Worm (Caenorhabditis elegans) whole organism, L1 larva: ENCODE measurements around the gene H42K12.3.

ENCODE experiments used
- C34B4.2 ChIP-seq: sonication (generic microtip); optimal IDR thresholded peaks from 2 replicates; lab custom pipeline; 2017; ENCODE audit warnings: mild to moderate bottlenecking, missing genetic modification characterization, missing compliant biosample characterization
- F16B12.6 ChIP-seq: fragments of 150-350 bp; optimal IDR thresholded peaks from 2 replicates; lab custom pipeline; 2014; ENCODE audit warnings: missing biosample characterization, missing genetic modification characterization
- alr-1 ChIP-seq: fragments of 200-800 bp; sonication (Bioruptor generic); optimal IDR thresholded peaks from 2 replicates; lab custom pipeline; 2018; ENCODE audit warnings: borderline replicate concordance, mild to moderate bottlenecking, missing genetic modification characterization, missing compliant biosample characterization
- ama-1 ChIP-seq: fragments of 150-350 bp; optimal IDR thresholded peaks from 2 replicates; lab custom pipeline; 2014
- blmp-1 ChIP-seq: fragments of 150-350 bp; optimal IDR thresholded peaks from 2 replicates; lab custom pipeline; 2014; ENCODE audit warnings: missing biosample characterization, missing genetic modification characterization
- ceh-63 ChIP-seq: fragments of 200-800 bp; sonication (Bioruptor generic); optimal IDR thresholded peaks from 2 replicates; lab custom pipeline; 2018; ENCODE audit warnings: mild to moderate bottlenecking, missing genetic modification characterization, missing compliant biosample characterization
- ceh-8 ChIP-seq: fragments of 200-800 bp; sonication (Bioruptor generic); optimal IDR thresholded peaks from 2 replicates; lab custom pipeline; 2018; ENCODE audit warnings: mild to moderate bottlenecking, missing genetic modification characterization, moderate library complexity, missing compliant biosample characterization
- ceh-82 ChIP-seq, 3 experiments: fragments of 150-350 bp in 1 of 3; sonication (generic microtip) in 2 of 3; optimal IDR thresholded peaks; 2 replicates each; lab custom pipeline; 2014 to 2017; ENCODE audit warnings: missing biosample characterization in 3 of 3, missing genetic modification characterization in 3 of 3
- ceh-90 ChIP-seq: sonication (generic microtip); optimal IDR thresholded peaks from 2 replicates; lab custom pipeline; 2016; ENCODE audit warnings: missing genetic modification characterization, missing compliant biosample characterization
- efl-1 ChIP-seq, 4 experiments: fragments of 150-350 bp; optimal IDR thresholded peaks in 3 of 4; peaks in 1 of 4; 1 replicate in 1 of 4; 2 replicates in 3 of 4; lab custom pipeline; 2014; ENCODE audit warnings: missing biosample characterization in 2 of 4, missing genetic modification characterization in 2 of 4, missing genetic modification reagents in 2 of 4
- efl-3 ChIP-seq: fragments of 200-800 bp; sonication (Bioruptor generic); optimal IDR thresholded peaks from 2 replicates; lab custom pipeline; 2018; ENCODE audit warnings: mild to moderate bottlenecking, missing genetic modification characterization, missing compliant biosample characterization
- ets-5 ChIP-seq: fragments of 200-800 bp; sonication (Bioruptor generic); IDR thresholded peaks from 2 replicates; pipeline ENCODE4 v1.3.6; 2022; ENCODE audit warnings: missing genetic modification characterization, missing compliant biosample characterization
- grh-1 ChIP-seq: fragments of 200-800 bp; sonication (Bioruptor generic); IDR thresholded peaks from 2 replicates; pipeline ENCODE4 v1.3.6; 2022; ENCODE audit warnings: missing genetic modification reagents, missing genetic modification characterization, missing compliant biosample characterization
- hlh-17 ChIP-seq: fragments of 200-800 bp; sonication (Bioruptor generic); optimal IDR thresholded peaks from 2 replicates; lab custom pipeline; 2018; ENCODE audit warnings: missing genetic modification characterization, mild to moderate bottlenecking, missing compliant biosample characterization, moderate library complexity, borderline replicate concordance
- lin-14 ChIP-seq: fragments of 200-800 bp; sonication (Bioruptor generic); optimal IDR thresholded peaks from 2 replicates; lab custom pipeline; 2018; ENCODE audit warnings: mild to moderate bottlenecking, missing genetic modification characterization, moderate library complexity, missing compliant biosample characterization
- lin-35 ChIP-seq, 2 experiments: fragments of 150-350 bp; optimal IDR thresholded peaks; 2 replicates each; lab custom pipeline; 2014; ENCODE audit warnings: missing biosample characterization in 2 of 2, missing genetic modification characterization in 2 of 2, missing genetic modification reagents in 2 of 2
- lin-39 ChIP-seq: fragments of 150-350 bp; optimal IDR thresholded peaks from 2 replicates; lab custom pipeline; 2014; ENCODE audit warnings: missing biosample characterization, missing genetic modification reagents, missing genetic modification characterization
- lir-3 ChIP-seq: sonication (generic microtip); optimal IDR thresholded peaks from 2 replicates; lab custom pipeline; 2016; ENCODE audit warnings: mild to moderate bottlenecking, missing genetic modification characterization, moderate library complexity, missing compliant biosample characterization; ENCODE audit not compliant: poor library complexity
- mef-2 ChIP-seq: fragments of 150-350 bp; optimal IDR thresholded peaks from 2 replicates; lab custom pipeline; 2014; ENCODE audit warnings: missing biosample characterization, missing genetic modification characterization
- mep-1 ChIP-seq: fragments of 150-350 bp; optimal IDR thresholded peaks from 2 replicates; lab custom pipeline; 2014; ENCODE audit warnings: missing biosample characterization, missing genetic modification characterization
- nhr-11 ChIP-seq: fragments of 150-350 bp; optimal IDR thresholded peaks from 2 replicates; lab custom pipeline; 2014; ENCODE audit warnings: missing biosample characterization, missing genetic modification characterization
- nhr-12 ChIP-seq: sonication (generic microtip); optimal IDR thresholded peaks from 2 replicates; lab custom pipeline; 2017; ENCODE audit warnings: missing biosample characterization, missing genetic modification characterization
- nhr-71 ChIP-seq: sonication (generic microtip); optimal IDR thresholded peaks from 2 replicates; lab custom pipeline; 2016; ENCODE audit warnings: mild to moderate bottlenecking, missing genetic modification characterization, moderate library complexity, missing compliant biosample characterization
- nhr-85 ChIP-seq: sonication (generic microtip); peaks from one replicate; lab custom pipeline; 2016; ENCODE audit warnings: missing genetic modification characterization, inconsistent platforms, missing compliant biosample characterization
- pag-3 ChIP-seq: sonication (generic microtip); optimal IDR thresholded peaks from 2 replicates; lab custom pipeline; 2017; ENCODE audit warnings: missing genetic modification characterization, mild to moderate bottlenecking, missing compliant biosample characterization, antibody characterized with exemption, borderline replicate concordance; ENCODE audit not compliant: insufficient read depth
- pax-3 ChIP-seq: fragments of 200-800 bp; sonication (Bioruptor generic); optimal IDR thresholded peaks from 2 replicates; lab custom pipeline; 2018; ENCODE audit warnings: mild to moderate bottlenecking, missing genetic modification characterization, moderate library complexity, missing compliant biosample characterization
- pqm-1 ChIP-seq: sonication (generic microtip); optimal IDR thresholded peaks from 3 replicates; lab custom pipeline; 2017; ENCODE audit warnings: missing biosample characterization, missing genetic modification characterization
- rnt-1 ChIP-seq: sonication (generic microtip); optimal IDR thresholded peaks from 2 replicates; lab custom pipeline; 2016; ENCODE audit warnings: mild to moderate bottlenecking, missing genetic modification characterization, moderate library complexity, missing compliant biosample characterization
- snpc-4 ChIP-seq: fragments of 150-350 bp; optimal IDR thresholded peaks from 2 replicates; lab custom pipeline; 2014; ENCODE audit warnings: missing biosample characterization, missing genetic modification characterization
- sox-4 ChIP-seq: sonication (generic microtip); optimal IDR thresholded peaks from 2 replicates; lab custom pipeline; 2016; ENCODE audit warnings: missing genetic modification characterization, missing compliant biosample characterization
- sptf-1 ChIP-seq: fragments of 150-350 bp; optimal IDR thresholded peaks from 2 replicates; lab custom pipeline; 2014; ENCODE audit warnings: missing biosample characterization, missing genetic modification characterization
- swsn-7 ChIP-seq: sonication (generic microtip); optimal IDR thresholded peaks from 2 replicates; lab custom pipeline; 2016; ENCODE audit warnings: missing genetic modification characterization, missing compliant biosample characterization
- tbx-2 ChIP-seq: sonication (generic microtip); optimal IDR thresholded peaks from 2 replicates; lab custom pipeline; 2016; ENCODE audit warnings: missing genetic modification characterization, missing compliant biosample characterization
- tlp-1 ChIP-seq: fragments of 150-350 bp; optimal IDR thresholded peaks from 2 replicates; lab custom pipeline; 2014; ENCODE audit warnings: missing biosample characterization, missing genetic modification characterization
- unc-130 ChIP-seq: fragments of 150-350 bp; optimal IDR thresholded peaks from 2 replicates; lab custom pipeline; 2017; ENCODE audit warnings: missing biosample characterization, missing genetic modification characterization, inconsistent platforms
- unc-30 ChIP-seq: sonication (generic microtip); optimal IDR thresholded peaks from 2 replicates; lab custom pipeline; 2017; ENCODE audit warnings: missing biosample characterization, missing genetic modification characterization
- unc-86 ChIP-seq: sonication (generic microtip); optimal IDR thresholded peaks from 2 replicates; lab custom pipeline; 2016; ENCODE audit warnings: missing genetic modification characterization, missing compliant biosample characterization
- vab-15 ChIP-seq: sonication (generic microtip); optimal IDR thresholded peaks from 2 replicates; lab custom pipeline; 2017; ENCODE audit warnings: missing genotype, mild to moderate bottlenecking, missing genetic modification characterization, missing compliant biosample characterization
- xbp-1 ChIP-seq: sonication (generic microtip); optimal IDR thresholded peaks from 2 replicates; lab custom pipeline; 2016; ENCODE audit warnings: missing genetic modification characterization, missing compliant biosample characterization
- zag-1 ChIP-seq: fragments of 150-350 bp; optimal IDR thresholded peaks from 2 replicates; lab custom pipeline; 2014; ENCODE audit warnings: missing biosample characterization, missing genetic modification characterization
- ztf-11 ChIP-seq, 2 experiments: sonication (generic microtip); optimal IDR thresholded peaks; 2 replicates each; lab custom pipeline; 2016 to 2017; ENCODE audit warnings: missing genetic modification characterization in 2 of 2, missing biosample characterization in 1 of 2, missing compliant biosample characterization in 1 of 2
- ztf-4 ChIP-seq: fragments of 150-350 bp; optimal IDR thresholded peaks from 2 replicates; lab custom pipeline; 2014; ENCODE audit warnings: missing biosample characterization, missing genetic modification characterization

Gene H42K12.3

ce11 chrX:1344818-1345217, 33.6 kb downstream of the H42K12.3 start (continued):
- TF ChIP-seq lin-14 (GFP tag; lab: Kevin White, UChicago) (peak; percentile 94), ceh-63 (GFP tag; lab: Kevin White, UChicago) (peak; percentile 92), lin-39 (peak; percentile 93), tlp-1 (tag; lab: Kevin White, UChicago) (no peak), rnt-1 (peak; percentile 97), grh-1 (peak; percentile 80), hlh-17 (GFP tag; lab: Kevin White, UChicago) (no peak), ceh-82 (tag; optimal IDR thresholded peaks at IDR 0.05; lab: Kevin White, UChicago) (peak; percentile 99), ztf-11 (tag; optimal IDR thresholded peaks at IDR 0.05; lab: Kevin White, UChicago) (peak; percentile 45 to 84), nhr-11 (tag; lab: Kevin White, UChicago) (peak; percentile 94), unc-86 (tag; lab: Kevin White, UChicago) (peak; percentile 89), nhr-12 (tag; lab: Kevin White, UChicago) (peak; percentile 57), C34B4.2 (no peak), vab-15 (tag; lab: Kevin White, UChicago) (peak; percentile 64), lir-3 (tag; lab: Kevin White, UChicago) (peak; percentile 86), ets-5 (GFP tag; lab: Robert Waterston, UW) (no peak), zag-1 (tag; lab: Kevin White, UChicago) (peak; percentile 53), pag-3 (tag; lab: Kevin White, UChicago) (no peak), unc-130 (tag; lab: Kevin White, UChicago) (peak; percentile 92), efl-1 (optimal IDR thresholded peaks at IDR 0.05; lab: Kevin White, UChicago) (peak; percentile 79 to 87), efl-1 (GFP tag; optimal IDR thresholded peaks at IDR 0.05 in 1 of 2; lab: Kevin White, UChicago) (peak; percentile 36 to 92), snpc-4 (tag; lab: Kevin White, UChicago) (peak; percentile 91), swsn-7 (tag; lab: Kevin White, UChicago) (peak; percentile 94), blmp-1 (tag; lab: Kevin White, UChicago) (peak; percentile 46), alr-1 (tag; lab: Kevin White, UChicago) (no peak), efl-3 (GFP tag; lab: Kevin White, UChicago) (peak; percentile 82), tbx-2 (tag; lab: Kevin White, UChicago) (peak; percentile 97), lin-35 (GFP tag; optimal IDR thresholded peaks at IDR 0.05; lab: Kevin White, UChicago) (peak; percentile 64 to 91), nhr-71 (tag; lab: Kevin White, UChicago) (peak; percentile 94), nhr-85 (tag; lab: Kevin White, UChicago) (peak; percentile 90), mef-2 (tag; lab: Kevin White, UChicago) (peak; percentile 65)

DNA sequence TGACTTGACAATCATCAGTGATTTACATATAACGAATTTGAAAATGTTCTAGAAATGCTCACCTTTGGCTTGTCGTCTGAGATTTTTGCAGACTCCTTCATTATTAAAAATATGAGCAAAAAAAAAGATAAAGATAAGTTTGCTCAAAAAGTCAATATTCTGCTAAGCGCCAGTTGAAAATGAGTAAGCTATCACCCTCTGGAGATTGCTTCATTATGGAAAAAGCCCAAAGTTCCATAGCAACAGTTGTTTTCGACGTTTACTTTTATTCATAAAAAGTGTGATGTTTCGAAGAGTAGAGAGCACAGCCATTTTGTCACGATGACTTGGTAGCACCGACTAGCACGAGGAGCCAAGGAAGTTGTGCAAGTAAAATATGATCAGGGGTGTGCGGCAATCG, 47.1 kb downstream of the H42K12.3 start, which contains the start of gene F56C3.3:
Gene F56C3.3 (minus strand): TSS at position 101 of the 400 bp plus-strand sequence.
- TF ChIP-seq ztf-11 (tag; optimal IDR thresholded peaks at IDR 0.05; lab: Kevin White, UChicago) = no peak
- TF ChIP-seq pqm-1 = no peak
- TF ChIP-seq sptf-1 (tag; lab: Kevin White, UChicago) = no peak
- no peak for TF ChIP-seq zag-1 (tag; lab: Kevin White, UChicago)
- no peak for TF ChIP-seq unc-30 (tag; lab: Kevin White, UChicago)
- TF ChIP-seq ztf-4 (tag; lab: Kevin White, UChicago) = no peak
- no peak for TF ChIP-seq pax-3 (tag; lab: Kevin White, UChicago)
- no peak for TF ChIP-seq lin-14 (GFP tag; lab: Kevin White, UChicago)
- no peak for TF ChIP-seq F16B12.6
- TF ChIP-seq grh-1 = no peak

DNA sequence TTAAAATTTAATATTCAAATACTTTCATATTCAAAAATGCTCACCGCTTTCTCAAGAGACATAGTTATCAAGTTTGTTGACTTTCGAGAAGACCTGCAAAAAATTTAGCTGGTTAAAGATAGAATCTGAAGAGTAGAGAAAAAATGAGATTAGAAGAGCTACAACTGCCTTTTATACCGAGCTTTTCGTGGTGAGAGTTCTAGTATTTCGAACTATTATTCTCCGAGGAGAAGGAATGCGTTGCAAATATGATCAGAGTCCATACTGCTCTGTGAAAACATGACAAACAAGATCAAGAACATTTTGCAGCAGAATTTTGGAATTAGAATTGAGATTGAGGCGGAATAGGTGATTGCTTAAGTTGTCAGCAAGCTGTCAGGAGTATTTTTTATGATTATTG, 49.4 kb downstream of the H42K12.3 start, which contains the start of gene F56C3.4:
Gene F56C3.4 (minus strand): TSS at position 101 of the 400 bp plus-strand sequence.
- TF ChIP-seq efl-3 (GFP tag; lab: Kevin White, UChicago) = no peak
- TF ChIP-seq sox-4 (tag; lab: Kevin White, UChicago) = no peak
- no peak for TF ChIP-seq ceh-90
- no peak for TF ChIP-seq mep-1 (tag; lab: Kevin White, UChicago)
- TF ChIP-seq nhr-12 (tag; lab: Kevin White, UChicago) = no peak
- TF ChIP-seq nhr-85 (tag; lab: Kevin White, UChicago) = no peak
- TF ChIP-seq pqm-1 = no peak
- TF ChIP-seq lin-35 (GFP tag; optimal IDR thresholded peaks at IDR 0.05; lab: Kevin White, UChicago) = no peak
- no peak for TF ChIP-seq swsn-7 (tag; lab: Kevin White, UChicago)
- no peak for TF ChIP-seq xbp-1 (tag; lab: Kevin White, UChicago)
- TF ChIP-seq ceh-8 (GFP tag; lab: Kevin White, UChicago) = no peak
- no peak for TF ChIP-seq snpc-4 (tag; lab: Kevin White, UChicago)
- TF ChIP-seq ama-1 (lab: Kevin White, UChicago) = no peak
